Worm (Caenorhabditis elegans): ENCODE data around the gene C07G1.15.

- TF ChIP-seq nhr-12 (tag; optimal IDR thresholded peaks at IDR 0.05): no peak
- no peak for TF ChIP-seq unc-39 (tag; optimal IDR thresholded peaks at IDR 0.05)
- TF ChIP-seq cnd-1 (tag; optimal IDR thresholded peaks at IDR 0.05): no peak
- TF ChIP-seq elt-1 (tag; optimal IDR thresholded peaks at IDR 0.05; ENCODE audit: borderline replicate concordance, insufficient read depth): no peak
- TF ChIP-seq ztf-11 (tag; optimal IDR thresholded peaks at IDR 0.05): no peak
- TF ChIP-seq mls-2 (tag; optimal IDR thresholded peaks at IDR 0.05): no peak
- TF ChIP-seq snpc-4 (tag; optimal IDR thresholded peaks at IDR 0.05): no peak
- no peak for TF ChIP-seq nhr-2 (tag; optimal IDR thresholded peaks at IDR 0.05)
- TF ChIP-seq lsy-2 (tag; optimal IDR thresholded peaks at IDR 0.05): no peak
- TF ChIP-seq pha-4 (tag; optimal IDR thresholded peaks at IDR 0.05): no peak
- TF ChIP-seq nhr-76 (tag; optimal IDR thresholded peaks at IDR 0.05): no peak
- no peak for TF ChIP-seq blmp-1 (tag; optimal IDR thresholded peaks at IDR 0.05)
These were observed 16.6 kb upstream of the C07G1.15 start for ce11 chrIV:8153163-8153562.
